Fruit fly (Drosophila melanogaster): Measurements from ENCODE around the gene CG43321.

dm6 chr2L:7038404-7039341 lies 26.6 kb downstream of the CG43321 start:
- no peak for TF ChIP-seq kay (GFP tag; ENCODE audit: borderline replicate concordance)
- TF ChIP-seq CG14711 (tag; optimal IDR thresholded peaks at IDR 0.05), result no peak
- peak; percentile 1 for TF ChIP-seq cic (GFP tag; optimal IDR thresholded peaks at IDR 0.05)
- TF ChIP-seq CG5204 (GFP tag; optimal IDR thresholded peaks at IDR 0.05), result no peak
- no peak for TF ChIP-seq CG33017 (tag; optimal IDR thresholded peaks at IDR 0.05)
- no peak for TF ChIP-seq Hr96 (GFP tag; optimal IDR thresholded peaks at IDR 0.05)
